Worm (Caenorhabditis elegans): ENCODE data around the gene ttr-39.

DNA sequence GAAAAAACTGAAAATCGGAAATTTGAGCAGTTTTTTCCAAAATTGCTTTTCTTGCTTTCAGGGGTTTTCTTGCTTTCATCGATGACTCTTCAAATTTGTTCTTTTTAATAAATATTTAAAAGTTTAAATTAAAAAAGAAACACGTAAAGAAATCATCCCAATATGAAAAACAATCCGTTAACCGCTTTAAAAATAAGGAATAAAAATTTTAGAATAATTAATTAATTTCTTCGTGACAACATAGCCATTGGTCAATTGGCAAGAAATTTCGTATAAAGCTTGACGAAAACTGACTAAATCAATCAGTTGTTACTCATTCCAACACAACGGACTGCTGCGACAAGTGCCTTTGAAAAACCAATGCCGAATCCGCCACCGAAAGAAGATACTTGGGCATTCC lies 22.9 kb upstream of the ttr-39 start, which contains the start of gene nsph-3.2:
- TF ChIP-seq T23F11.4 (GFP tag; optimal IDR thresholded peaks at IDR 0.05) (no peak), hlh-30 (tag; optimal IDR thresholded peaks at IDR 0.05; ENCODE audit: insufficient read depth) (no peak), lin-11 (tag; optimal IDR thresholded peaks at IDR 0.05) (no peak), ref-2 (tag; optimal IDR thresholded peaks at IDR 0.05) (no peak), nfya-1 (tag; optimal IDR thresholded peaks at IDR 0.05) (no peak), rnt-1 (tag; optimal IDR thresholded peaks at IDR 0.05) (no peak), syd-9 (tag; optimal IDR thresholded peaks at IDR 0.05) (no peak), ceh-48 (tag; optimal IDR thresholded peaks at IDR 0.05) (no peak), pros-1 (tag; optimal IDR thresholded peaks at IDR 0.05) (no peak)
